Fruit fly (Drosophila melanogaster) whole organism, embryonic: ENCODE results near the gene CG7766.

Experiments
- CG10209 ChIP-seq: fragments of 200-800 bp; sonication (Bioruptor generic); optimal IDR thresholded peaks from 3 replicates; lab custom pipeline; 2017; ENCODE audit warnings: missing biosample characterization, mild to moderate bottlenecking, missing genetic modification characterization, missing genetic modification reagents
- CG10565 ChIP-seq: fragments of 200-800 bp; sonication (Bioruptor generic); optimal IDR thresholded peaks from 3 replicates; lab custom pipeline; 2016; ENCODE audit warnings: missing biosample characterization, mild to moderate bottlenecking, missing genetic modification characterization
- CG10959 ChIP-seq: fragments of 200-800 bp; sonication (Bioruptor generic); IDR thresholded peaks from 2 replicates; pipeline ENCODE4 v1.3.6; 2022; ENCODE audit warnings: missing biosample characterization, missing genetic modification characterization
- CG13775 ChIP-seq: fragments of 200-800 bp; sonication (Bioruptor generic); optimal IDR thresholded peaks from 3 replicates; lab custom pipeline; 2017; ENCODE audit warnings: missing biosample characterization, mild to moderate bottlenecking, missing genetic modification characterization
- CG14441 ChIP-seq: fragments of 200-800 bp; sonication (Bioruptor generic); IDR thresholded peaks from 2 replicates; pipeline ENCODE4 v1.3.6; 2022; ENCODE audit warnings: missing biosample characterization, missing genetic modification characterization
- CG1602 ChIP-seq: fragments of 200-800 bp; sonication (Bioruptor generic); optimal IDR thresholded peaks from 3 replicates; lab custom pipeline; 2016; ENCODE audit warnings: missing biosample characterization, missing genetic modification characterization
- CG18476 ChIP-seq: fragments of 200-800 bp; sonication (Bioruptor generic); optimal IDR thresholded peaks from 2 replicates; lab custom pipeline; 2016; ENCODE audit warnings: missing biosample characterization, mild to moderate bottlenecking, missing genetic modification characterization
- CG18599 ChIP-seq: fragments of 200-800 bp; sonication (Bioruptor generic); optimal IDR thresholded peaks from 3 replicates; lab custom pipeline; 2017; ENCODE audit warnings: missing biosample characterization, missing genetic modification characterization, mild to moderate bottlenecking, moderate library complexity, missing genetic modification reagents
- CG2678 ChIP-seq: fragments of 200-800 bp; sonication (Bioruptor generic); optimal IDR thresholded peaks from 3 replicates; lab custom pipeline; 2019; ENCODE audit warnings: missing biosample characterization, mild to moderate bottlenecking, missing genetic modification characterization, moderate library complexity
- CG31224 ChIP-seq: fragments of 200-800 bp; sonication (Bioruptor generic); IDR thresholded peaks from 2 replicates; pipeline ENCODE4 v1.3.6; 2022; ENCODE audit warnings: missing biosample characterization, missing genetic modification characterization
- CG33213 ChIP-seq: fragments of 200-800 bp; sonication (Bioruptor generic); optimal IDR thresholded peaks from 3 replicates; lab custom pipeline; 2016; ENCODE audit warnings: missing biosample characterization, missing genetic modification characterization
- CG6813 ChIP-seq: fragments of 200-800 bp; sonication (Bioruptor generic); optimal IDR thresholded peaks from 2 replicates; lab custom pipeline; 2017; ENCODE audit warnings: missing biosample characterization, missing genetic modification characterization, mild to moderate bottlenecking, moderate library complexity, missing genetic modification reagents
- Dip2 ChIP-seq: fragments of 200-800 bp; sonication (Bioruptor generic); IDR thresholded peaks from 2 replicates; pipeline ENCODE4 v1.3.6; 2022; ENCODE audit warnings: missing biosample characterization, missing genetic modification characterization
- Drgx ChIP-seq: fragments of 200-800 bp; sonication (Bioruptor generic); IDR thresholded peaks from 2 replicates; pipeline ENCODE4 v1.3.6; 2022; ENCODE audit warnings: missing biosample characterization, missing genetic modification characterization
- E2f2 ChIP-seq: fragments of 200-800 bp; sonication (Bioruptor generic); IDR thresholded peaks from 2 replicates; pipeline ENCODE4 v1.3.6; 2022; ENCODE audit warnings: missing biosample characterization, missing genetic modification characterization
- Elba2 ChIP-seq: fragments of 200-800 bp; sonication (Bioruptor generic); optimal IDR thresholded peaks from 3 replicates; lab custom pipeline; 2016; ENCODE audit warnings: missing biosample characterization, missing genetic modification characterization
- HLH3B ChIP-seq: fragments of 200-800 bp; sonication (Bioruptor generic); IDR thresholded peaks from 2 replicates; pipeline ENCODE4 v1.3.6; 2022; ENCODE audit warnings: missing biosample characterization, missing genetic modification characterization
- HmgD ChIP-seq: fragments of 200-800 bp; sonication (Bioruptor generic); optimal IDR thresholded peaks from 3 replicates; lab custom pipeline; 2016; ENCODE audit warnings: missing biosample characterization, missing genetic modification characterization
- Lpt ChIP-seq: fragments of >200 bp; optimal IDR thresholded peaks from 2 replicates; lab custom pipeline; 2018; ENCODE audit warnings: missing biosample characterization, missing genetic modification characterization
- MTF-1 ChIP-seq: fragments of 200-800 bp; sonication (Bioruptor generic); optimal IDR thresholded peaks from 2 replicates; lab custom pipeline; 2018; ENCODE audit warnings: missing biosample characterization, mild to moderate bottlenecking, missing genetic modification characterization, borderline replicate concordance
- Med ChIP-seq: fragments of 200-800 bp; sonication (Bioruptor generic); peaks from one replicate; lab custom pipeline; 2016; ENCODE audit warnings: missing biosample characterization, missing genetic modification characterization, mild to moderate bottlenecking, inconsistent platforms, moderate library complexity
- NFAT ChIP-seq: fragments of 200-800 bp; sonication (Bioruptor generic); IDR thresholded peaks from 2 replicates; pipeline ENCODE4 v1.3.6; 2022; ENCODE audit warnings: missing biosample characterization, missing genetic modification characterization
- PHDP ChIP-seq: fragments of 200-800 bp; sonication (Bioruptor generic); optimal IDR thresholded peaks from 3 replicates; lab custom pipeline; 2018; ENCODE audit warnings: missing biosample characterization, mild to moderate bottlenecking, missing genetic modification characterization, moderate library complexity
- Rx ChIP-seq: fragments of 200-800 bp; sonication (Bioruptor generic); IDR thresholded peaks from 2 replicates; pipeline ENCODE4 v1.3.6; 2022; ENCODE audit warnings: missing biosample characterization, missing genetic modification characterization
- Scr ChIP-seq: fragments of 200-800 bp; sonication (Bioruptor generic); IDR thresholded peaks from 2 replicates; pipeline ENCODE4 v1.3.6; 2022; ENCODE audit warnings: missing biosample characterization, missing genetic modification characterization; ENCODE audit not compliant: partially characterized antibody
- Trl ChIP-seq, 3 experiments: fragments of >200 bp in 2 of 3; fragments of 200-800 bp in 1 of 3; sonication (Bioruptor generic) in 1 of 3; optimal IDR thresholded peaks; 2 replicates in 1 of 3; 3 replicates in 2 of 3; lab custom pipeline; 2016 to 2017; ENCODE audit warnings: missing biosample characterization in 1 of 3, missing genetic modification characterization in 1 of 3
- YL-1 ChIP-seq: fragments of 200-800 bp; sonication (Bioruptor generic); optimal IDR thresholded peaks from 3 replicates; lab custom pipeline; 2017; ENCODE audit warnings: missing biosample characterization, mild to moderate bottlenecking, missing genetic modification characterization
- al ChIP-seq: fragments of 200-800 bp; sonication (Bioruptor generic); IDR thresholded peaks from 2 replicates; pipeline ENCODE4 v1.3.6; 2022; ENCODE audit warnings: missing biosample characterization, missing genetic modification characterization
- amos ChIP-seq: fragments of 200-800 bp; sonication (Bioruptor generic); IDR thresholded peaks from 2 replicates; pipeline ENCODE4 v1.3.6; 2022; ENCODE audit warnings: missing biosample characterization, missing genetic modification characterization; ENCODE audit not compliant: partially characterized antibody
- cato ChIP-seq: fragments of 200-800 bp; sonication (Bioruptor generic); optimal IDR thresholded peaks from 2 replicates; lab custom pipeline; 2016; ENCODE audit warnings: missing biosample characterization, missing genetic modification characterization, borderline replicate concordance
- chif ChIP-seq, 2 experiments: fragments of 200-800 bp; sonication (Bioruptor generic); optimal IDR thresholded peaks; 3 replicates each; lab custom pipeline; 2016; ENCODE audit warnings: missing biosample characterization in 2 of 2, missing genetic modification characterization in 2 of 2
- chm ChIP-seq: fragments of 200-800 bp; sonication (Bioruptor generic); IDR thresholded peaks from 2 replicates; pipeline ENCODE4 v1.3.6; 2022; ENCODE audit warnings: missing biosample characterization, missing genetic modification characterization
- corto ChIP-seq: fragments of 200-800 bp; sonication (Bioruptor generic); optimal IDR thresholded peaks from 2 replicates; lab custom pipeline; 2016; ENCODE audit warnings: missing biosample characterization, mild to moderate bottlenecking, missing genetic modification characterization, moderate library complexity
- dm ChIP-seq: fragments of 200-800 bp; sonication (Bioruptor generic); optimal IDR thresholded peaks from 3 replicates; lab custom pipeline; 2016; ENCODE audit warnings: missing biosample characterization, missing genetic modification characterization
- emc ChIP-seq: fragments of 200-800 bp; sonication (Bioruptor generic); optimal IDR thresholded peaks from 2 replicates; lab custom pipeline; 2016; ENCODE audit warnings: missing biosample characterization, missing genetic modification characterization
- ewg ChIP-seq: fragments of 200-800 bp; sonication (Bioruptor generic); optimal IDR thresholded peaks from 3 replicates; lab custom pipeline; 2017; ENCODE audit warnings: mild to moderate bottlenecking, missing biosample characterization, missing genetic modification reagents, missing genetic modification characterization
- exex ChIP-seq: fragments of 200-800 bp; sonication (Bioruptor generic); optimal IDR thresholded peaks from 4 replicates; lab custom pipeline; 2018; ENCODE audit warnings: missing biosample characterization, mild to moderate bottlenecking, missing genetic modification characterization, moderate library complexity
- hkb ChIP-seq, 2 experiments: fragments of 200-800 bp in 1 of 2; fragments of >200 bp in 1 of 2; sonication (Bioruptor generic) in 1 of 2; IDR thresholded peaks in 1 of 2; optimal IDR thresholded peaks in 1 of 2; 2 replicates each; pipeline versions ENCODE4 v1.3.6 to Lab custom; 2017 to 2022; ENCODE audit warnings: missing biosample characterization in 1 of 2, missing genetic modification characterization in 1 of 2
- lov ChIP-seq, 2 experiments: fragments of 200-800 bp in 1 of 2; fragments of >200 bp in 1 of 2; sonication (Bioruptor generic) in 1 of 2; IDR thresholded peaks in 1 of 2; optimal IDR thresholded peaks in 1 of 2; 2 replicates in 1 of 2; 3 replicates in 1 of 2; pipeline versions ENCODE4 v1.3.6 to Lab custom; 2017 to 2022; ENCODE audit warnings: missing biosample characterization in 1 of 2, missing genetic modification characterization in 1 of 2
- mld ChIP-seq: fragments of 200-800 bp; sonication (Bioruptor generic); IDR thresholded peaks from 3 replicates; pipeline ENCODE4 v1.3.6; 2022; ENCODE audit warnings: missing biosample characterization, missing genetic modification characterization; ENCODE audit not compliant: partially characterized antibody
- odd ChIP-seq: fragments of 200-800 bp; sonication (Bioruptor generic); optimal IDR thresholded peaks from 2 replicates; lab custom pipeline; 2017; ENCODE audit warnings: missing biosample characterization, mild to moderate bottlenecking, missing genetic modification characterization
- ranshi ChIP-seq: fragments of 200-800 bp; sonication (Bioruptor generic); IDR thresholded peaks from 2 replicates; pipeline ENCODE4 v1.3.6; 2022; ENCODE audit warnings: missing biosample characterization, missing genetic modification characterization
- shn ChIP-seq: fragments of 200-800 bp; sonication (Bioruptor generic); optimal IDR thresholded peaks from 3 replicates; lab custom pipeline; 2016; ENCODE audit warnings: missing biosample characterization, missing genetic modification characterization
- slp2 ChIP-seq: fragments of 200-800 bp; sonication (Bioruptor generic); optimal IDR thresholded peaks from 2 replicates; lab custom pipeline; 2016; ENCODE audit warnings: missing biosample characterization, missing genetic modification characterization
- so ChIP-seq: fragments of 200-800 bp; sonication (Bioruptor generic); IDR thresholded peaks from 3 replicates; pipeline ENCODE4 v1.3.6; 2022; ENCODE audit warnings: missing biosample characterization, missing genetic modification characterization
- stc ChIP-seq: fragments of 200-800 bp; sonication (Bioruptor generic); IDR thresholded peaks from 2 replicates; pipeline ENCODE4 v1.3.6; 2022; ENCODE audit warnings: missing biosample characterization, missing genetic modification characterization
- stwl ChIP-seq: fragments of 200-800 bp; sonication (Bioruptor generic); optimal IDR thresholded peaks from 3 replicates; lab custom pipeline; 2018; ENCODE audit warnings: missing biosample characterization, mild to moderate bottlenecking, missing genetic modification characterization, moderate library complexity
- zen2 ChIP-seq: fragments of 200-800 bp; sonication (Bioruptor generic); IDR thresholded peaks from 3 replicates; pipeline ENCODE4 v1.3.6; 2022; ENCODE audit warnings: missing biosample characterization, missing genetic modification characterization; ENCODE audit not compliant: partially characterized antibody

Gene CG7766

DNA sequence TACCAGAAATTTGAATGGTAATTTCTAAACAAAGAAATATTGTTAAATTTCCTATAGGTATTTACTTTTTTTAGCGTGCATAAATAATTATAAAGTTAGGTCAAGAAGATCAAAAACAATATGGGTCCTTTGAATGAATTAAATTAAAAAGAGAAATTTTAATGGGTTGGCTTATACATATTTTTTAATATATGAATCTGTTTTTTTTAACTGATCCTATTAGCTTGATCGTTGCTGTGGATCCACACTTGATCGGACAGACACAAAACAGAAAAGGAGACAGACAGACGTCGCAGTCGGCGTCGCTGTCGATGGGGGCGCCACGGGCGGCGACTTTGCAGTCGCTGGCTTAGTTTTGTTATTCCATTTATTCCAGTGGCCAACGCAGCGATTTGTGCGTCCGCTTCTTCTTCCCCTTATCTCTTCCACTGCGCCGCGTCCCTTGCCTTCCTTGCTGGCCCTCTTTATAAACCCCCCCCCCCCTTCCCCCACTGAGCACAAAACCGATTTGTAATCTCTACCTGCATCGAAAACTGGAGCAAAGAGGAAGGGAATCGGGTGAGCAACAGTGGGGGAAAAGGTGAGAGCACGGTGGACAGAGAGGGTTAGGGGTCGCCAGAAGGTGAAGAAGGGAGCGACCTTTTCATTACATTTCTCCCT is 55.7 kb downstream of the CG7766 start (continued):
- peak; percentile 26 for TF ChIP-seq CG10209 (GFP tag; lab: Kevin White, UChicago)
- TF ChIP-seq MTF-1 (GFP tag; lab: Kevin White, UChicago), result peak; percentile 5
- no peak for TF ChIP-seq amos
- peak; percentile 67 for TF ChIP-seq CG1602
- TF ChIP-seq HmgD (GFP tag; lab: Kevin White, UChicago), result no peak
- TF ChIP-seq Scr (GFP tag; lab: Robert Waterston, UW), result no peak
- peak; percentile 57 for TF ChIP-seq odd (GFP tag; lab: Kevin White, UChicago)
- peak; percentile 78 for TF ChIP-seq Drgx (GFP tag; lab: Robert Waterston, UW)
- no peak for TF ChIP-seq zen2
- no peak for TF ChIP-seq shn (GFP tag; lab: Kevin White, UChicago)
- no peak for TF ChIP-seq YL-1 (GFP tag; lab: Kevin White, UChicago)
- TF ChIP-seq CG31224 (GFP tag; lab: Robert Waterston, UW), result no peak
- peak; percentile 51 for TF ChIP-seq CG13775 (GFP tag; lab: Kevin White, UChicago)
- no peak for TF ChIP-seq Dip2
- peak; percentile 29; the same call in 1 of the 2 replicates for TF ChIP-seq ranshi (GFP tag; lab: Robert Waterston, UW)
- TF ChIP-seq CG18476 (GFP tag; lab: Kevin White, UChicago), result peak; percentile 39
- no peak for TF ChIP-seq E2f2 (GFP tag; lab: Robert Waterston, UW)
- no peak for TF ChIP-seq CG10565 (GFP tag; lab: Kevin White, UChicago)
- no peak for TF ChIP-seq hkb (optimal IDR thresholded peaks at IDR 0.05; lab: Kevin White, UChicago)
- peak; percentile 77 for TF ChIP-seq hkb (GFP tag; IDR thresholded peaks at IDR 0.05; lab: Robert Waterston, UW)
- TF ChIP-seq PHDP (tag; lab: Kevin White, UChicago), result peak; percentile 73
- no peak for TF ChIP-seq CG14441 (GFP tag; lab: Robert Waterston, UW)
- no peak for TF ChIP-seq Lpt (GFP tag; lab: Kevin White, UChicago)
- no peak for TF ChIP-seq dm (GFP tag; lab: Kevin White, UChicago)
- no peak for TF ChIP-seq mld (GFP tag; lab: Robert Waterston, UW)
- peak in 1 of 2 experiments; percentile 8 for TF ChIP-seq Trl (optimal IDR thresholded peaks at IDR 0.05; lab: Kevin White, UChicago)
- TF ChIP-seq Trl (GFP tag; optimal IDR thresholded peaks at IDR 0.05; lab: Kevin White, UChicago), result no peak
- TF ChIP-seq corto (GFP tag; lab: Kevin White, UChicago), result no peak
- peak; percentile 26 for TF ChIP-seq CG6813 (GFP tag; lab: Kevin White, UChicago)
- peak; percentile 1 for TF ChIP-seq CG18599 (GFP tag; lab: Kevin White, UChicago)
- no peak for TF ChIP-seq Rx (GFP tag; lab: Robert Waterston, UW)
- peak; percentile 59; the same call in 1 of the 3 replicates for TF ChIP-seq so (GFP tag; lab: Robert Waterston, UW)
- TF ChIP-seq slp2 (GFP tag; lab: Kevin White, UChicago), result no peak
- TF ChIP-seq chif (GFP tag; optimal IDR thresholded peaks at IDR 0.05; lab: Kevin White, UChicago), result peak in 1 of 2 experiments; percentile 37
- no peak for TF ChIP-seq CG33213 (GFP tag; lab: Kevin White, UChicago)
- peak; percentile 81 for TF ChIP-seq Med (GFP tag; lab: Kevin White, UChicago)
- TF ChIP-seq HLH3B, result peak; percentile 55
- no peak for TF ChIP-seq emc (GFP tag; lab: Kevin White, UChicago)
- no peak for TF ChIP-seq al (GFP tag; lab: Robert Waterston, UW)
- TF ChIP-seq Elba2 (GFP tag; lab: Kevin White, UChicago), result no peak
- TF ChIP-seq ewg, result peak; percentile 53
- no peak for TF ChIP-seq cato (GFP tag; lab: Kevin White, UChicago)
- no peak for TF ChIP-seq exex (tag; lab: Kevin White, UChicago)
- TF ChIP-seq CG2678, result peak; percentile 79
- no peak for TF ChIP-seq NFAT
- peak; percentile 49; the same call in 1 of the 2 replicates for TF ChIP-seq chm (GFP tag; lab: Robert Waterston, UW)
- TF ChIP-seq CG10959 (GFP tag; lab: Robert Waterston, UW), result no peak; the same call in 1 of the 2 replicates
- TF ChIP-seq stc, result peak; percentile 68
- TF ChIP-seq lov (optimal IDR thresholded peaks at IDR 0.05; lab: Kevin White, UChicago), result no peak
- TF ChIP-seq lov (GFP tag; IDR thresholded peaks at IDR 0.05; lab: Robert Waterston, UW), result no peak
- no peak for TF ChIP-seq stwl
